Fruit fly (Drosophila melanogaster) whole organism, wandering third instar larva: ENCODE measurements around the gene CG9992.
A peak's percentile ranks its signal among the peaks of the same experiment; 100 is the strongest.

ENCODE experiments used
- Abd-B ChIP-seq: fragments of >200 bp; optimal IDR thresholded peaks from 2 replicates; lab custom pipeline; 2017; ENCODE audit warnings: missing biosample characterization, missing genetic modification characterization
- CG32264 ChIP-seq: fragments of 200-800 bp; sonication (Bioruptor generic); optimal IDR thresholded peaks from 2 replicates; lab custom pipeline; 2016; ENCODE audit warnings: missing biosample characterization, missing genetic modification characterization
- CG9705 ChIP-seq: fragments of 200-800 bp; sonication (Bioruptor generic); optimal IDR thresholded peaks from 2 replicates; lab custom pipeline; 2018; ENCODE audit warnings: missing biosample characterization, mild to moderate bottlenecking, missing genetic modification characterization
- CrebA ChIP-seq: fragments of 200-800 bp; sonication (Bioruptor generic); optimal IDR thresholded peaks from 2 replicates; lab custom pipeline; 2016; ENCODE audit warnings: missing biosample characterization, mild to moderate bottlenecking, missing genetic modification characterization, borderline replicate concordance
- Dfd ChIP-seq: fragments of >200 bp; optimal IDR thresholded peaks from 2 replicates; lab custom pipeline; 2017; ENCODE audit warnings: missing biosample characterization, missing genetic modification characterization
- Dif ChIP-seq: fragments of 200-275, 200-300 bp; sonication (Bioruptor generic); optimal IDR thresholded peaks from 2 replicates; lab custom pipeline; 2018; ENCODE audit warnings: missing biosample characterization, missing genetic modification characterization; ENCODE audit not compliant: partially characterized antibody
- GATAd ChIP-seq: sonication (Bioruptor generic); optimal IDR thresholded peaks from 2 replicates; lab custom pipeline; 2016; ENCODE audit warnings: missing biosample characterization, missing genetic modification characterization
- HLH106 ChIP-seq: fragments of 200-800 bp; optimal IDR thresholded peaks from 3 replicates; lab custom pipeline; 2019; ENCODE audit warnings: missing biosample characterization, mild to moderate bottlenecking, missing genetic modification characterization, moderate library complexity
- Hnf4 ChIP-seq: fragments of 200-800 bp; sonication (Bioruptor generic); optimal IDR thresholded peaks from 2 replicates; lab custom pipeline; 2016; ENCODE audit warnings: missing biosample characterization, mild to moderate bottlenecking, missing genetic modification characterization
- Hr78 ChIP-seq: fragments of >200 bp; optimal IDR thresholded peaks from 2 replicates; lab custom pipeline; 2017; ENCODE audit warnings: missing biosample characterization, missing genetic modification characterization
- Hr83 ChIP-seq: fragments of 200-300 bp; sonication (Bioruptor generic); optimal IDR thresholded peaks from 2 replicates; lab custom pipeline; 2016; ENCODE audit warnings: missing biosample characterization, mild to moderate bottlenecking, missing genetic modification characterization, moderate library complexity; ENCODE audit not compliant: poor library complexity, severe bottlenecking
- Jra ChIP-seq: sonication (Bioruptor generic); optimal IDR thresholded peaks from 2 replicates; lab custom pipeline; 2016; ENCODE audit warnings: missing biosample characterization, missing genetic modification characterization
- Myc ChIP-seq: fragments of >200 bp; optimal IDR thresholded peaks from 2 replicates; lab custom pipeline; 2017
- N ChIP-seq: fragments of >200 bp; optimal IDR thresholded peaks from 2 replicates; lab custom pipeline; 2018; ENCODE audit warnings: missing biosample characterization, missing external identifiers, missing genetic modification characterization
- OdsH ChIP-seq: fragments of 200-800 bp; sonication (Bioruptor generic); optimal IDR thresholded peaks from 2 replicates; lab custom pipeline; 2016; ENCODE audit warnings: missing biosample characterization, mild to moderate bottlenecking, missing genetic modification characterization
- Rel ChIP-seq, 2 experiments: fragments of 200-800 bp; sonication (Bioruptor generic) in 1 of 2; optimal IDR thresholded peaks; 2 replicates in 1 of 2; 3 replicates in 1 of 2; lab custom pipeline; 2016 to 2019; ENCODE audit warnings: mild to moderate bottlenecking in 2 of 2, missing biosample characterization in 2 of 2, missing genetic modification characterization in 2 of 2, moderate library complexity in 1 of 2
- Sp1 ChIP-seq: fragments of 200-800 bp; sonication (Bioruptor generic); optimal IDR thresholded peaks from 3 replicates; lab custom pipeline; 2019; ENCODE audit warnings: missing biosample characterization, mild to moderate bottlenecking, missing genetic modification characterization, moderate library complexity
- Vsx2 ChIP-seq: fragments of 200-300, 225-300 bp; sonication (Bioruptor generic); optimal IDR thresholded peaks from 2 replicates; lab custom pipeline; 2018; ENCODE audit warnings: missing biosample characterization, missing genetic modification characterization; ENCODE audit not compliant: partially characterized antibody
- br ChIP-seq: fragments of 200-800 bp; sonication (Bioruptor generic); optimal IDR thresholded peaks from 2 replicates; lab custom pipeline; 2016; ENCODE audit warnings: missing biosample characterization, missing genetic modification characterization
- dl ChIP-seq, 2 experiments: fragments of 175-275, 200-275 bp in 1 of 2; fragments of 200-275 bp in 1 of 2; sonication (Bioruptor generic); optimal IDR thresholded peaks; lab custom pipeline; 2018; ENCODE audit warnings: mild to moderate bottlenecking in 2 of 2, missing biosample characterization in 2 of 2, missing genetic modification characterization in 2 of 2, moderate library complexity in 2 of 2; ENCODE audit not compliant: partially characterized antibody in 2 of 2, insufficient read depth in 1 of 2
- dmrt93B ChIP-seq: fragments of 200-800 bp; sonication (Bioruptor generic); optimal IDR thresholded peaks from 2 replicates; lab custom pipeline; 2018; ENCODE audit warnings: missing biosample characterization, mild to moderate bottlenecking, missing genetic modification characterization
- dsf ChIP-seq: sonication (Bioruptor generic); optimal IDR thresholded peaks from 2 replicates; lab custom pipeline; 2016; ENCODE audit warnings: missing biosample characterization, missing genetic modification characterization, borderline replicate concordance
- ey ChIP-seq: fragments of 200-800 bp; sonication (Bioruptor generic); optimal IDR thresholded peaks from 2 replicates; lab custom pipeline; 2016; ENCODE audit warnings: missing biosample characterization, missing genetic modification characterization
- foxo ChIP-seq, 2 experiments: fragments of 200-800 bp; sonication (Bioruptor generic); optimal IDR thresholded peaks; 2 replicates in 1 of 2; 3 replicates in 1 of 2; lab custom pipeline; 2016 to 2017; ENCODE audit warnings: missing biosample characterization in 2 of 2, missing genetic modification characterization in 2 of 2
- fru ChIP-seq: fragments of 200-800 bp; sonication (Bioruptor generic); optimal IDR thresholded peaks from 3 replicates; lab custom pipeline; 2016; ENCODE audit warnings: missing biosample characterization, mild to moderate bottlenecking, missing genetic modification characterization
- jim ChIP-seq: fragments of 175-275, 200-325 bp; sonication (Bioruptor generic); optimal IDR thresholded peaks from 2 replicates; lab custom pipeline; 2016; ENCODE audit warnings: missing biosample characterization, mild to moderate bottlenecking, missing genetic modification characterization
- lola ChIP-seq: fragments of >200 bp; optimal IDR thresholded peaks from 2 replicates; lab custom pipeline; 2017; ENCODE audit warnings: missing biosample characterization, missing genetic modification characterization
- pan ChIP-seq: fragments of >200 bp; optimal IDR thresholded peaks from 2 replicates; lab custom pipeline; 2017
- psq ChIP-seq: fragments of 200-800 bp; sonication (Bioruptor generic); optimal IDR thresholded peaks from 3 replicates; lab custom pipeline; 2017; ENCODE audit warnings: missing biosample characterization, mild to moderate bottlenecking, missing genetic modification characterization, moderate library complexity
- rgr ChIP-seq: fragments of 200-800 bp; sonication (Bioruptor generic); optimal IDR thresholded peaks from 3 replicates; lab custom pipeline; 2016; ENCODE audit warnings: missing biosample characterization, mild to moderate bottlenecking, missing genetic modification characterization
- sage ChIP-seq: fragments of 200-800 bp; sonication (Bioruptor generic); optimal IDR thresholded peaks from 2 replicates; lab custom pipeline; 2016; ENCODE audit warnings: missing biosample characterization, mild to moderate bottlenecking, missing genetic modification characterization
- sv ChIP-seq: fragments of 200-800 bp; sonication (Bioruptor generic); optimal IDR thresholded peaks from 3 replicates; lab custom pipeline; 2016; ENCODE audit warnings: missing biosample characterization, missing genetic modification characterization
- tai ChIP-seq: sonication (Bioruptor generic); optimal IDR thresholded peaks from 2 replicates; lab custom pipeline; 2016; ENCODE audit warnings: missing biosample characterization, missing genetic modification characterization
- usp ChIP-seq: fragments of >200 bp; optimal IDR thresholded peaks from 2 replicates; lab custom pipeline; 2017; ENCODE audit warnings: missing biosample characterization, missing genetic modification characterization
- woc ChIP-seq: sonication (Bioruptor generic); optimal IDR thresholded peaks from 2 replicates; lab custom pipeline; 2016; ENCODE audit warnings: missing biosample characterization, mild to moderate bottlenecking, missing genetic modification characterization

Gene CG9992

DNA sequence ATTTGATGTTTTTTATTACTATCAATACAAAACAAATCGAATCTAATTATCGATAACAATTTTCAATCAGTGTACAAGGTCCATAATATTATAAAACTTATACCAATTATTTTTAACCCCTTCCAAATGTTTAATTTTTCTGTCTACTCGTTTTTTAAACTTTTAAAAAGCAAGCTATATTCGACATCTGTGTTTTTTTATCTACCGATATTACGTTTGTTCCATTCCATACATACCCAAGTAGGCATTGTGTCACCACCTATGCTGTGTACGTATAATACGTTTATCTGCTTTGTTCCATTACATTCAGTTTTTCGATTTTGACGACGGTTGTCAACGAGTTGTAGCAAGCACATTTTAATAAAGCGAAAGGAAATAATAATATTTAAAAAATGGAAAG, 23.4 kb downstream of the CG9992 start, which contains the start of gene nonA:
TSS of gene nonA (plus strand) at position 264 of the 400 bp plus-strand sequence.
- TF ChIP-seq fru (GFP tag; lab: Kevin White, UChicago) (peak; percentile 38), N (peak; percentile 5), br (GFP tag; lab: Kevin White, UChicago) (no peak), Dfd (no peak), CG32264 (GFP tag; lab: Kevin White, UChicago) (no peak), Hnf4 (GFP tag; lab: Kevin White, UChicago) (peak; percentile 20), woc (GFP tag; lab: Kevin White, UChicago) (peak; percentile 54)

DNA sequence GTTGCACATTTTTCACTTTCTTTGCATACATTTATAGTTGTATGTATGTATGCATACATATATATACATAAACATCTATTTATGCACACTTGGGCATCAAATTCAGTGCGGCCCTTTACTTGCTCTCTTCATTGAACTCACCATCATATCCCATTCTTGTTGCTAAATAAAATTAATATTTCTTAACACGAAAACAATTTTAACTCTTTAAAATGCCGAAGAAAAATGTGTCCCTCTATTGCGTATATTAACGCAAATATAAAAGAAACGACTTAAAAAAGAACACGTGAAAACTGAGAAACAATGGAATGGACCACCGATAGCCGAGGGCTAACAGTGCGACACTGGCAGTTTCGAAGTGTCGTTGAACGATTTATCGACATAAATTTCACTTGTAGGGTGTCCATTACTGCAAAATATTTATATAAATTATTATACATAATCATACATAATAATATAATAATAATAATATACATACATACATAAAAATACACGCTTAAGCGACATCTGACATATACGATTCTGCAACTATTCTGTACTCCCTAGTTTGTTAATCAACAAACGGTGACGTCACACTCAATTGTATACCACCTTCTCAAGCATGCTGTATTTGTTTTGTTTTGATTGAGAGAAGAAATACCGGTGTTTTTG, 25.9 kb downstream of the CG9992 start, which contains the start of the genes U2af50 and PIG-Q:
TSS of gene U2af50 (minus strand) at position 370 of the 651 bp plus-strand sequence.
TSS of gene PIG-Q (plus strand) at position 474 of the 651 bp plus-strand sequence.
- peak; percentile 51 for TF ChIP-seq sage (GFP tag; lab: Kevin White, UChicago)
- TF ChIP-seq Hr78 (GFP tag; lab: Kevin White, UChicago): no peak
- peak; percentile 82 for TF ChIP-seq rgr (GFP tag; lab: Kevin White, UChicago)
- peak in 1 of 2 experiments; percentile 86 for TF ChIP-seq foxo (GFP tag; optimal IDR thresholded peaks at IDR 0.05; lab: Kevin White, UChicago)
- no peak for TF ChIP-seq Vsx2 (GFP tag; lab: Kevin White, UChicago)
- no peak for TF ChIP-seq fru (GFP tag; lab: Kevin White, UChicago)
- TF ChIP-seq Myc (lab: Kevin White, UChicago): peak; percentile 5
- peak; percentile 26 for TF ChIP-seq GATAd (GFP tag; lab: Kevin White, UChicago)
- TF ChIP-seq Dif: peak; percentile 5
- no peak for TF ChIP-seq pan (lab: Kevin White, UChicago)
- no peak for TF ChIP-seq N
- peak; percentile 82 for TF ChIP-seq psq (GFP tag; lab: Kevin White, UChicago)
- peak; percentile 63 for TF ChIP-seq OdsH (GFP tag; lab: Kevin White, UChicago)
- no peak for TF ChIP-seq usp
- no peak for TF ChIP-seq br (GFP tag; lab: Kevin White, UChicago)
- TF ChIP-seq CG32264 (GFP tag; lab: Kevin White, UChicago): no peak
- TF ChIP-seq Rel (GFP tag; optimal IDR thresholded peaks at IDR 0.05; lab: Kevin White, UChicago): peak; percentile 14
- TF ChIP-seq Rel (tag; optimal IDR thresholded peaks at IDR 0.05; lab: Kevin White, UChicago): peak; percentile 74
- peak; percentile 45 for TF ChIP-seq woc (GFP tag; lab: Kevin White, UChicago)
- peak; percentile 90 for TF ChIP-seq Sp1 (GFP tag; lab: Kevin White, UChicago)
- peak; percentile 84 for TF ChIP-seq CG9705 (GFP tag; lab: Kevin White, UChicago)
- peak; percentile 92 for TF ChIP-seq HLH106 (tag; lab: Kevin White, UChicago)
- TF ChIP-seq ey (GFP tag; lab: Kevin White, UChicago): peak; percentile 56
- TF ChIP-seq sv (GFP tag; lab: Kevin White, UChicago): peak; percentile 76
- TF ChIP-seq Hnf4 (GFP tag; lab: Kevin White, UChicago): peak; percentile 76
- TF ChIP-seq, all 38 proteins: peak for 16

DNA sequence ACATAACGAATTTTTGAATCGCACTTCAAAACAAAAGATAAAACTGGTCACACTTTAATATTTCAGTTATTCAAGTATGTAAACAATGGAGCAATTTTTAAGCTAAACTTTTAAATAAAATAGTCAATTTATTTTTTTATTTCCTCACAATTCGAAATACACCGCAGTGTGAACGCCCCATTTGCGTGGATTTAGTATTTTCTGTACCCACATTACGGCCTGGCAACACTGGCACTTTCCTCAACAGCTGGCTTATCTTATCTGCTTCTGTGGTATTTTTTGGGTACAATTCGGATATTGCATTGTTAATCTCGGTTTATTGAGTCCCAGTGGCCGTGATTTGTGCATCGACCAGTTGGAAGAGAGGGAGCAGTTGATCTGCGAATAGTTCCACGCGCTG, 34.6 kb downstream of the CG9992 start, which contains the start of gene sl:
TSS of gene sl (plus strand) at position 254 of the 400 bp plus-strand sequence.
- TF ChIP-seq Vsx2 (GFP tag; lab: Kevin White, UChicago): no peak
- peak; percentile 80 for TF ChIP-seq N
- TF ChIP-seq CG9705 (GFP tag; lab: Kevin White, UChicago): no peak
- TF ChIP-seq Myc (lab: Kevin White, UChicago): peak; percentile 12
- peak; percentile 17 for TF ChIP-seq woc (GFP tag; lab: Kevin White, UChicago)

DNA sequence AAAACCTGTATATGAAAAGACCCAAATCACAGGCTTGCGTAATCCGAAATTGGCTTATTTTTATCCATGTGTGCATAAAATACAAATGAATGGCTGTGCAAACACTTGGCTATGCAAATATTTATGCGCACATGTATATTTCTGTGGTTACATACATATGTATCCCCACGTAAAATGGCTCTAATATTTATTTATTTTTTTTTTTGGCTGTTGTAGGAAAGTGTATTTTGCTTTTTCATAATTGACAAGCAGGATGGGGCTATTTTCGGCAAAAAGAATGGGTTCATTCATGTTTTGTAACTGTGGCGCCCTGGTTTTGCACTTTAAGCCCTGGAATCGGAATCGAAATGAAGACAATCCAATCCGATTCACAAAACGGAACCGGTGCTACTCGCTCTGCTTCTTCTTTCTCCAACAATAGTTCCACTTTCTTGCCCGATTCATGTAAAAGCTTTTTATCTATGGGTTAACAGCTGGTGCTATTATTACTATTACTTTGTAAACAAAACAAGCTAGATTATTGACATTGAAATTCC, 49.5 kb downstream of the CG9992 start:
- TF ChIP-seq Myc (lab: Kevin White, UChicago): no peak
- no peak for TF ChIP-seq GATAd (GFP tag; lab: Kevin White, UChicago)
- TF ChIP-seq HLH106 (tag; lab: Kevin White, UChicago): peak; percentile 62
- TF ChIP-seq Dfd: no peak
- peak; percentile 72 for TF ChIP-seq ey (GFP tag; lab: Kevin White, UChicago)
- TF ChIP-seq Dif: no peak
- TF ChIP-seq sv (GFP tag; lab: Kevin White, UChicago): peak; percentile 31
- no peak for TF ChIP-seq Abd-B (GFP tag; lab: Kevin White, UChicago)
- TF ChIP-seq CG9705 (GFP tag; lab: Kevin White, UChicago): peak; percentile 12
- no peak for TF ChIP-seq CrebA
- no peak for TF ChIP-seq sage (GFP tag; lab: Kevin White, UChicago)
- TF ChIP-seq Hnf4 (GFP tag; lab: Kevin White, UChicago): peak; percentile 72
- peak; percentile 68 for TF ChIP-seq OdsH (GFP tag; lab: Kevin White, UChicago)
- no peak for TF ChIP-seq usp
- TF ChIP-seq pan (lab: Kevin White, UChicago): no peak
- no peak for TF ChIP-seq Hr78 (GFP tag; lab: Kevin White, UChicago)
- peak; percentile 69 for TF ChIP-seq Hr83 (GFP tag; lab: Kevin White, UChicago)
- peak; percentile 2 for TF ChIP-seq tai (GFP tag; lab: Kevin White, UChicago)
- peak; percentile 61 for TF ChIP-seq psq (GFP tag; lab: Kevin White, UChicago)
- TF ChIP-seq CG32264 (GFP tag; lab: Kevin White, UChicago): no peak
- peak; percentile 82 for TF ChIP-seq rgr (GFP tag; lab: Kevin White, UChicago)
- TF ChIP-seq br (GFP tag; lab: Kevin White, UChicago): peak; percentile 72
- TF ChIP-seq lola (GFP tag; lab: Kevin White, UChicago): no peak
- no peak for TF ChIP-seq dsf
- no peak for TF ChIP-seq jim (GFP tag; lab: Kevin White, UChicago)
- TF ChIP-seq Jra (GFP tag; lab: Kevin White, UChicago): peak; percentile 25
- TF ChIP-seq dl (GFP tag; optimal IDR thresholded peaks at IDR 0.05; lab: Kevin White, UChicago; ENCODE audit: insufficient read depth in 1 of 2, partially characterized antibody in 2 of 2): no peak
- peak; percentile 78 for TF ChIP-seq fru (GFP tag; lab: Kevin White, UChicago)
- no peak for TF ChIP-seq Vsx2 (GFP tag; lab: Kevin White, UChicago)
- TF ChIP-seq woc (GFP tag; lab: Kevin White, UChicago): peak; percentile 30
- peak; percentile 33 for TF ChIP-seq dmrt93B (GFP tag; lab: Kevin White, UChicago)
